Worm (Caenorhabditis elegans): ENCODE data around the gene C49A9.1.

Gene C49A9.1

ce11 chrIV:6217066-6217465, 10.9 kb upstream of the C49A9.1 start, which contains the start of gene C49A9.9:
Gene C49A9.9 (plus strand): TSS chrIV:6217372.
- TF ChIP-seq unc-86 (tag; optimal IDR thresholded peaks at IDR 0.05) (no peak), tbx-2 (tag; optimal IDR thresholded peaks at IDR 0.05) (no peak), C08G9.2 (tag; optimal IDR thresholded peaks at IDR 0.05) (no peak), K09A11.1 (tag; optimal IDR thresholded peaks at IDR 0.05; ENCODE audit: insufficient read depth) (no peak), F13H6.1 (tag; optimal IDR thresholded peaks at IDR 0.05) (no peak), elt-2 (tag; optimal IDR thresholded peaks at IDR 0.05) (no peak), eyg-1 (tag; optimal IDR thresholded peaks at IDR 0.05) (no peak), K02D7.2 (tag; optimal IDR thresholded peaks at IDR 0.05) (no peak), ttx-3 (tag; optimal IDR thresholded peaks at IDR 0.05) (no peak), unc-55 (GFP tag; optimal IDR thresholded peaks at IDR 0.05) (no peak), pat-9 (tag; optimal IDR thresholded peaks at IDR 0.05) (no peak), unc-3 (GFP tag; conservative IDR thresholded peaks at IDR 0.05) (no peak), unc-3 (tag; optimal IDR thresholded peaks at IDR 0.05) (no peak), ets-4 (tag; optimal IDR thresholded peaks at IDR 0.05) (no peak), npax-4 (tag; optimal IDR thresholded peaks at IDR 0.05) (no peak), nhr-11 (tag; optimal IDR thresholded peaks at IDR 0.05) (no peak), nhr-232 (tag; optimal IDR thresholded peaks at IDR 0.05) (no peak), dve-1 (tag; optimal IDR thresholded peaks at IDR 0.05) (no peak), ahr-1 (tag; optimal IDR thresholded peaks at IDR 0.05) (no peak), mec-3 (tag; optimal IDR thresholded peaks at IDR 0.05; ENCODE audit: borderline replicate concordance) (no peak)

DNA sequence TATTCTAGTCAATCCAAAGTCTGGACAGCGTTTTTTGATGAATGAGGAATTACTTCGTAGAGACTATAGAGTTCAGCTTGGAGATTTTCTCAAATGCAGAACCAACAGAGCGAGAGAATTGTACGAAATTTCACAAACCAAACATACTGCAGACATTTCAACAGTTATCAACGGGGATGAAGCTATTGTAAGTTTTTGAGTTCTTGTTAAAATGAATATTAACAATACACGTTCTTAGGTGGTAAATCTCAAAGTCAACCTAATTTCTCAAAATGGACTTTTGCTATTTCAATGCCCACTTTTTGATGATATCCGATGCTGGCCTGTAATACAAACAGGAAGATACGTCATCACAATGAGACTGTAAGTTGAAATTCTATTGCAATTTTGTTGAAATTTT, 10.5 kb upstream of the C49A9.1 start:
- TF ChIP-seq pax-1 (tag; optimal IDR thresholded peaks at IDR 0.05) (no peak), pag-3 (tag; optimal IDR thresholded peaks at IDR 0.05; ENCODE audit: borderline replicate concordance) (no peak), ceh-9 (tag; optimal IDR thresholded peaks at IDR 0.05) (no peak), K09A11.1 (tag; optimal IDR thresholded peaks at IDR 0.05; ENCODE audit: insufficient read depth) (no peak), pat-9 (tag; optimal IDR thresholded peaks at IDR 0.05) (no peak), elt-2 (tag; optimal IDR thresholded peaks at IDR 0.05) (no peak), nhr-11 (tag; optimal IDR thresholded peaks at IDR 0.05) (no peak), ama-1 (optimal IDR thresholded peaks at IDR 0.05) (no peak), gmeb-2 (tag; optimal IDR thresholded peaks at IDR 0.05) (no peak), ets-4 (tag; optimal IDR thresholded peaks at IDR 0.05) (no peak), hlh-13 (GFP tag; optimal IDR thresholded peaks at IDR 0.05) (no peak), ref-2 (tag; optimal IDR thresholded peaks at IDR 0.05) (no peak), ztf-16 (tag; optimal IDR thresholded peaks at IDR 0.05) (no peak), ceh-34 (tag; optimal IDR thresholded peaks at IDR 0.05) (no peak), nhr-232 (tag; optimal IDR thresholded peaks at IDR 0.05) (no peak), rnt-1 (tag; optimal IDR thresholded peaks at IDR 0.05) (no peak), hlh-6 (tag; optimal IDR thresholded peaks at IDR 0.05) (no peak)

DNA sequence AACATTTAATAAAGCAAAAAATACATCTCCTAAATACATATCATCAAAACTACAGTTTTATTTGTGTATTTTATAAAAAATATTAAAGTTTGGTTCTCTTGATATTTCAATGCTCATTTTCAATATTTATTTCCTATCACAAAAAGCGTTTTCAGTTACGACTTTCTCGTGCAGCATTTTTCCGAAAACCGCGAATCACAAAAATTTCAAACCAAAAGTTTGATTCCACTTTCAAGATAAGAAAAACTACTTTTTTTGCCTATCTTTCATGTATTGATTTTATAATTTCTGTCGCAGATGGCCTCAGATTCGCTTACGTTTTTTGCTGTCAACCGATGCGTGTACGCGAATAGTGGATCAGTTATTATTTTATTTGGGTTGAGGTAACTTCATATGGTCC, 8.6 kb upstream of the C49A9.1 start, which contains the start of gene C49A9.4:
C49A9.4 (plus strand) TSS at position 265 of the 400 bp plus-strand sequence.
- TF ChIP-seq ceh-31 (tag; optimal IDR thresholded peaks at IDR 0.05) (no peak), ceh-2 (tag; optimal IDR thresholded peaks at IDR 0.05) (no peak), ceh-14 (tag; optimal IDR thresholded peaks at IDR 0.05) (no peak), unc-42 (tag; optimal IDR thresholded peaks at IDR 0.05) (no peak), fkh-6 (tag; optimal IDR thresholded peaks at IDR 0.05) (no peak), unc-86 (tag; optimal IDR thresholded peaks at IDR 0.05) (no peak), elt-4 (tag; optimal IDR thresholded peaks at IDR 0.05) (no peak), odd-2 (tag; optimal IDR thresholded peaks at IDR 0.05) (no peak), gmeb-2 (tag; optimal IDR thresholded peaks at IDR 0.05) (no peak), K02D7.2 (tag; optimal IDR thresholded peaks at IDR 0.05) (no peak), ceh-22 (tag; optimal IDR thresholded peaks at IDR 0.05) (no peak), Y22D7AL.16 (tag; optimal IDR thresholded peaks at IDR 0.05) (no peak), ceh-19 (GFP tag; optimal IDR thresholded peaks at IDR 0.05) (no peak), dmd-4 (tag; optimal IDR thresholded peaks at IDR 0.05; ENCODE audit: borderline replicate concordance) (no peak), K09A11.1 (tag; optimal IDR thresholded peaks at IDR 0.05; ENCODE audit: insufficient read depth) (no peak), zip-5 (tag; optimal IDR thresholded peaks at IDR 0.05) (no peak), pqm-1 (tag; optimal IDR thresholded peaks at IDR 0.05) (no peak), hlh-8 (tag; optimal IDR thresholded peaks at IDR 0.05) (no peak)
